Fruit fly (Drosophila melanogaster) whole organism, embryonic: Measurements from ENCODE around the gene CG5781.

Source experiments
- CG10462 ChIP-seq: fragments of 200-800 bp; sonication (Bioruptor generic); optimal IDR thresholded peaks from 2 replicates; lab custom pipeline; 2016; ENCODE audit warnings: missing biosample characterization, missing genetic modification characterization
- CG12155 ChIP-seq: fragments of 200-800 bp; sonication (Bioruptor generic); optimal IDR thresholded peaks from 3 replicates; lab custom pipeline; 2016; ENCODE audit warnings: missing biosample characterization, missing genetic modification characterization
- CG12236 ChIP-seq: fragments of 200-800 bp; sonication (Bioruptor generic); optimal IDR thresholded peaks from 2 replicates; lab custom pipeline; 2016; ENCODE audit warnings: missing biosample characterization, missing genetic modification characterization
- CG12769 ChIP-seq: fragments of 200-800 bp; sonication (Bioruptor generic); optimal IDR thresholded peaks from 2 replicates; lab custom pipeline; 2019; ENCODE audit warnings: missing biosample characterization, mild to moderate bottlenecking, missing genetic modification characterization, moderate library complexity
- CG13296 ChIP-seq: fragments of 200-800 bp; sonication (Bioruptor generic); optimal IDR thresholded peaks from 3 replicates; lab custom pipeline; 2018; ENCODE audit warnings: missing biosample characterization, mild to moderate bottlenecking, missing genetic modification characterization
- CG15479 ChIP-seq: fragments of 200-800 bp; sonication (Bioruptor generic); optimal IDR thresholded peaks from 3 replicates; lab custom pipeline; 2019; ENCODE audit warnings: missing biosample characterization, mild to moderate bottlenecking, missing genetic modification characterization, moderate library complexity
- CG16815 ChIP-seq: fragments of 200-800 bp; sonication (Bioruptor generic); optimal IDR thresholded peaks from 3 replicates; lab custom pipeline; 2017; ENCODE audit warnings: missing biosample characterization, mild to moderate bottlenecking, missing genetic modification characterization
- CG17328 ChIP-seq: fragments of 200-800 bp; sonication (Bioruptor generic); IDR thresholded peaks from 2 replicates; pipeline ENCODE4 v1.3.6; 2022; ENCODE audit warnings: missing biosample characterization, missing genetic modification characterization
- CG18262 ChIP-seq: fragments of 200-800 bp; optimal IDR thresholded peaks from 3 replicates; lab custom pipeline; 2019; ENCODE audit warnings: missing biosample characterization, mild to moderate bottlenecking, missing genetic modification characterization, moderate library complexity
- CG30403 ChIP-seq: fragments of 200-800 bp; sonication (Bioruptor generic); optimal IDR thresholded peaks from 3 replicates; lab custom pipeline; 2016; ENCODE audit warnings: missing biosample characterization, missing genetic modification characterization
- CG4707 ChIP-seq: fragments of 200-800 bp; sonication (Bioruptor generic); optimal IDR thresholded peaks from 2 replicates; lab custom pipeline; 2018; ENCODE audit warnings: missing biosample characterization, mild to moderate bottlenecking, missing genetic modification characterization, moderate library complexity
- CG5180 ChIP-seq: fragments of 200-800 bp; sonication (Bioruptor generic); optimal IDR thresholded peaks from 3 replicates; lab custom pipeline; 2017; ENCODE audit warnings: missing biosample characterization, missing genetic modification characterization, mild to moderate bottlenecking, moderate library complexity, missing genetic modification reagents
- CG7928 ChIP-seq: fragments of 200-800 bp; sonication (Bioruptor generic); optimal IDR thresholded peaks from 2 replicates; lab custom pipeline; 2017; ENCODE audit warnings: missing biosample characterization, mild to moderate bottlenecking, missing genetic modification characterization
- CG8478 ChIP-seq: fragments of >200 bp; optimal IDR thresholded peaks from 2 replicates; lab custom pipeline; 2018
- CG8765 ChIP-seq: fragments of 200-800 bp; sonication (Bioruptor generic); IDR thresholded peaks from 2 replicates; pipeline ENCODE4 v1.3.6; 2022; ENCODE audit warnings: missing biosample characterization, missing genetic modification characterization
- CG8924 ChIP-seq: fragments of 200-800 bp; optimal IDR thresholded peaks from 3 replicates; lab custom pipeline; 2019; ENCODE audit warnings: missing biosample characterization, mild to moderate bottlenecking, missing genetic modification characterization, moderate library complexity
- Chrac-16 ChIP-seq: fragments of 200-800 bp; sonication (Bioruptor generic); optimal IDR thresholded peaks from 3 replicates; lab custom pipeline; 2016; ENCODE audit warnings: missing biosample characterization, missing genetic modification characterization
- D ChIP-seq, 2 experiments: fragments of 200-800 bp in 1 of 2; fragments of >200 bp in 1 of 2; sonication (Bioruptor generic) in 1 of 2; optimal IDR thresholded peaks; 2 replicates in 1 of 2; 3 replicates in 1 of 2; lab custom pipeline; 2017; ENCODE audit warnings: mild to moderate bottlenecking in 1 of 2, missing biosample characterization in 1 of 2, missing genetic modification characterization in 1 of 2, missing genetic modification reagents in 1 of 2
- Dek ChIP-seq: fragments of 200-800 bp; sonication (Bioruptor generic); optimal IDR thresholded peaks from 3 replicates; lab custom pipeline; 2019; ENCODE audit warnings: missing biosample characterization, mild to moderate bottlenecking, missing genetic modification characterization, moderate library complexity
- Dp ChIP-seq: fragments of 200-800 bp; sonication (Bioruptor generic); optimal IDR thresholded peaks from 2 replicates; lab custom pipeline; 2018; ENCODE audit warnings: missing biosample characterization, mild to moderate bottlenecking, missing genetic modification characterization, moderate library complexity
- Hr78 ChIP-seq, 2 experiments: fragments of 200-800 bp in 1 of 2; fragments of >200 bp in 1 of 2; sonication (Bioruptor generic) in 1 of 2; optimal IDR thresholded peaks; 2 replicates each; lab custom pipeline; 2017 to 2019; ENCODE audit warnings: missing biosample characterization in 2 of 2, missing genetic modification characterization in 2 of 2, mild to moderate bottlenecking in 1 of 2, moderate library complexity in 1 of 2
- Hsf ChIP-seq: fragments of 200-800 bp; sonication (Bioruptor generic); optimal IDR thresholded peaks from 3 replicates; lab custom pipeline; 2016; ENCODE audit warnings: missing biosample characterization, missing genetic modification characterization
- Jarid2 ChIP-seq: fragments of 200-800 bp; sonication (Bioruptor generic); optimal IDR thresholded peaks from 3 replicates; lab custom pipeline; 2017; ENCODE audit warnings: mild to moderate bottlenecking, missing biosample characterization, missing genetic modification reagents, missing genetic modification characterization
- Nf-YA ChIP-seq: fragments of 200-800 bp; sonication (Bioruptor generic); IDR thresholded peaks from 2 replicates; pipeline ENCODE4 v1.3.6; 2022; ENCODE audit warnings: missing biosample characterization, missing genetic modification characterization
- Ptx1 ChIP-seq: fragments of 200-800 bp; sonication (Bioruptor generic); IDR thresholded peaks from 2 replicates; pipeline ENCODE4 v1.3.6; 2022; ENCODE audit warnings: missing biosample characterization, missing genetic modification characterization
- cwo ChIP-seq: fragments of 200-800 bp; sonication (Bioruptor generic); optimal IDR thresholded peaks from 3 replicates; lab custom pipeline; 2017; ENCODE audit warnings: missing biosample characterization, missing genetic modification characterization, mild to moderate bottlenecking, moderate library complexity, missing genetic modification reagents
- ems ChIP-seq: fragments of 200-800 bp; sonication (Bioruptor generic); optimal IDR thresholded peaks from 3 replicates; lab custom pipeline; 2016; ENCODE audit warnings: missing biosample characterization, missing genetic modification characterization
- eyg ChIP-seq: fragments of 200-800 bp; sonication (Bioruptor generic); optimal IDR thresholded peaks from 3 replicates; lab custom pipeline; 2016; ENCODE audit warnings: missing biosample characterization, missing genetic modification characterization
- grau ChIP-seq: fragments of 200-800 bp; optimal IDR thresholded peaks from 3 replicates; lab custom pipeline; 2019; ENCODE audit warnings: missing biosample characterization, mild to moderate bottlenecking, missing genetic modification characterization, moderate library complexity
- gsb-n ChIP-seq: fragments of 200-800 bp; sonication (Bioruptor generic); optimal IDR thresholded peaks from 3 replicates; lab custom pipeline; 2018; ENCODE audit warnings: missing biosample characterization, mild to moderate bottlenecking, missing genetic modification characterization
- klu ChIP-seq: fragments of 200-800 bp; sonication (Bioruptor generic); IDR thresholded peaks from 2 replicates; pipeline ENCODE4 v1.3.6; 2022; ENCODE audit warnings: missing biosample characterization, missing genetic modification characterization
- kni ChIP-seq: fragments of 200-800 bp; sonication (Bioruptor generic); optimal IDR thresholded peaks from 3 replicates; lab custom pipeline; 2017; ENCODE audit warnings: mild to moderate bottlenecking, missing biosample characterization, missing genetic modification reagents, missing genetic modification characterization
- nau ChIP-seq: fragments of 200-800 bp; sonication (Bioruptor generic); optimal IDR thresholded peaks from 3 replicates; lab custom pipeline; 2017; ENCODE audit warnings: missing biosample characterization, mild to moderate bottlenecking, missing genetic modification characterization, missing genetic modification reagents
- nerfin-1 ChIP-seq: fragments of 200-800 bp; sonication (Bioruptor generic); optimal IDR thresholded peaks from 3 replicates; lab custom pipeline; 2019; ENCODE audit warnings: missing biosample characterization, mild to moderate bottlenecking, missing genetic modification characterization, moderate library complexity
- p53 ChIP-seq: fragments of 200-800 bp; sonication (Bioruptor generic); optimal IDR thresholded peaks from 2 replicates; lab custom pipeline; 2016; ENCODE audit warnings: missing biosample characterization, missing genetic modification characterization
- pb ChIP-seq: fragments of 200-800 bp; sonication (Bioruptor generic); optimal IDR thresholded peaks from 3 replicates; lab custom pipeline; 2016; ENCODE audit warnings: missing biosample characterization, missing genetic modification characterization
- pros ChIP-seq: fragments of 200-800 bp; sonication (Bioruptor generic); optimal IDR thresholded peaks from 3 replicates; lab custom pipeline; 2019; ENCODE audit warnings: missing biosample characterization, mild to moderate bottlenecking, missing genetic modification characterization, moderate library complexity
- row ChIP-seq: fragments of 200-800 bp; sonication (Bioruptor generic); IDR thresholded peaks from 3 replicates; pipeline ENCODE4 v1.3.6; 2022; ENCODE audit warnings: missing biosample characterization, missing genetic modification characterization
- sens ChIP-seq: fragments of 200-800 bp; sonication (Bioruptor generic); peaks from one replicate; lab custom pipeline; 2016; ENCODE audit warnings: missing biosample characterization, missing genetic modification characterization
- shn ChIP-seq: fragments of 200-800 bp; sonication (Bioruptor generic); optimal IDR thresholded peaks from 3 replicates; lab custom pipeline; 2016; ENCODE audit warnings: missing biosample characterization, missing genetic modification characterization
- sim ChIP-seq: fragments of 200-800 bp; sonication (Bioruptor generic); IDR thresholded peaks from 2 replicates; pipeline ENCODE4 v1.3.6; 2022; ENCODE audit warnings: missing biosample characterization, missing genetic modification characterization
- sna ChIP-seq: fragments of 200-800 bp; sonication (Bioruptor generic); IDR thresholded peaks from 2 replicates; pipeline ENCODE4 v1.3.6; 2022; ENCODE audit warnings: missing biosample characterization, missing genetic modification characterization; ENCODE audit not compliant: partially characterized antibody
- sqz ChIP-seq: fragments of 200-800 bp; sonication (Bioruptor generic); optimal IDR thresholded peaks from 3 replicates; lab custom pipeline; 2018; ENCODE audit warnings: missing biosample characterization, mild to moderate bottlenecking, missing genetic modification characterization
- tna ChIP-seq: fragments of 200-800 bp; sonication (Bioruptor generic); IDR thresholded peaks from 2 replicates; pipeline ENCODE4 v1.3.6; 2022; ENCODE audit warnings: missing biosample characterization, missing genetic modification characterization; ENCODE audit not compliant: partially characterized antibody
- trem ChIP-seq: fragments of 200-800 bp; optimal IDR thresholded peaks from 3 replicates; lab custom pipeline; 2019; ENCODE audit warnings: missing biosample characterization, mild to moderate bottlenecking, missing genetic modification characterization, moderate library complexity
- twi ChIP-seq: fragments of 200-800 bp; optimal IDR thresholded peaks from 2 replicates; lab custom pipeline; 2019; ENCODE audit warnings: missing biosample characterization, mild to moderate bottlenecking, missing genetic modification characterization, moderate library complexity
- vvl ChIP-seq: fragments of 200-800 bp; sonication (Bioruptor generic); IDR thresholded peaks from 2 replicates; pipeline ENCODE4 v1.3.6; 2022; ENCODE audit warnings: missing biosample characterization, missing genetic modification characterization
- yki ChIP-seq: fragments of >200 bp; optimal IDR thresholded peaks from 3 replicates; lab custom pipeline; 2018
- zen ChIP-seq: fragments of 200-800 bp; sonication (Bioruptor generic); optimal IDR thresholded peaks from 3 replicates; lab custom pipeline; 2018; ENCODE audit warnings: missing biosample characterization, mild to moderate bottlenecking, missing genetic modification characterization, moderate library complexity

Gene CG5781

dm6 chr2L:12681603-12682368 is 15.3 kb downstream of the CG5781 start (continued):
- TF ChIP-seq Hr78 (GFP tag; optimal IDR thresholded peaks at IDR 0.05; lab: Kevin White, UChicago) = no peak
- peak; percentile 1 for TF ChIP-seq CG8924 (tag; lab: Kevin White, UChicago)
- TF ChIP-seq CG12155 = no peak
- no peak for TF ChIP-seq D (optimal IDR thresholded peaks at IDR 0.05; lab: Kevin White, UChicago)
- TF ChIP-seq D (GFP tag; optimal IDR thresholded peaks at IDR 0.05; lab: Kevin White, UChicago) = peak; percentile 29
- no peak for TF ChIP-seq Jarid2 (GFP tag; lab: Kevin White, UChicago)
- peak; percentile 45 for TF ChIP-seq kni
- no peak for TF ChIP-seq p53 (GFP tag; lab: Kevin White, UChicago)
- TF ChIP-seq trem (tag; lab: Kevin White, UChicago) = no peak
- peak; percentile 77 for TF ChIP-seq pros
- peak; percentile 9 for TF ChIP-seq CG18262
- TF ChIP-seq ems = no peak
- TF ChIP-seq sqz (GFP tag; lab: Kevin White, UChicago) = peak; percentile 92
- TF ChIP-seq Dek = no peak
- TF ChIP-seq cwo = no peak
- TF ChIP-seq CG12236 (GFP tag; lab: Kevin White, UChicago) = no peak
- TF ChIP-seq vvl (GFP tag; lab: Robert Waterston, UW) = peak; percentile 77
- TF ChIP-seq Chrac-16 (GFP tag; lab: Kevin White, UChicago) = no peak
- peak; percentile 90 for TF ChIP-seq gsb-n (tag; lab: Kevin White, UChicago)
- no peak for TF ChIP-seq tna
- peak; percentile 85 for TF ChIP-seq sens (GFP tag; lab: Kevin White, UChicago)
- TF ChIP-seq klu (GFP tag; lab: Robert Waterston, UW) = no peak
- TF ChIP-seq shn (GFP tag; lab: Kevin White, UChicago) = no peak
- no peak for TF ChIP-seq nau

DNA sequence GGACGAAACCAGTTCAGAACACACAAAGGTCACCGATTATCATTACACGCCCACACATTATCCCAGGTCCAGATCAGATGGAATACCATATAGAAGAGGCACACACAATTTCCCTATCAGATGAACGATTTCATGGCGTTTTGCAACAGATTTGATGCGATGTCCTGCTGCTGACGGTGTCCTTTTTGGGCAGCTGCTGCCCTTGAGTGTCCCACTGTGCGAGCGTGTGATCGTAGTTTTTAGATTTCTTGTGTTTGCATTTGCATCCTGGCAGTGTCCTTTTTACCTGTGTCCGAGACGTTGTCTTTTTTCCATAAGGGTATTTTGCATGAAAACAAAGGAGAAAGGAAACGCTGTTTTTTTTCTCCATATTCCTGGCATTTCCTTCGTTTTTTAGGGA is 17.8 kb downstream of the CG5781 start:
- no peak for TF ChIP-seq grau (tag; lab: Kevin White, UChicago)
- peak; percentile 21 for TF ChIP-seq CG4707 (GFP tag; lab: Kevin White, UChicago)
- TF ChIP-seq CG7928 (GFP tag; lab: Kevin White, UChicago) = no peak
- TF ChIP-seq CG17328 (GFP tag; lab: Robert Waterston, UW) = no peak
- no peak for TF ChIP-seq CG30403 (GFP tag; lab: Kevin White, UChicago)
- peak; percentile 59 for TF ChIP-seq CG15479
- peak; percentile 67 for TF ChIP-seq zen (tag; lab: Kevin White, UChicago)
- no peak for TF ChIP-seq sim (GFP tag; lab: Robert Waterston, UW)
- peak; percentile 57 for TF ChIP-seq twi (tag; lab: Kevin White, UChicago)

dm6 chr2L:12678286-12678685 is 18.8 kb downstream of the CG5781 start:
- no peak for TF ChIP-seq row
- no peak for TF ChIP-seq sna (GFP tag; lab: Robert Waterston, UW)
- peak; percentile 44 for TF ChIP-seq nerfin-1 (tag; lab: Kevin White, UChicago)
- TF ChIP-seq yki (lab: Kevin White, UChicago) = peak; percentile 71
- no peak for TF ChIP-seq CG5180
- no peak for TF ChIP-seq Hsf (GFP tag; lab: Kevin White, UChicago)
- peak; percentile 32; the same call in 1 of the 2 replicates for TF ChIP-seq Nf-YA (GFP tag; lab: Robert Waterston, UW)
- no peak for TF ChIP-seq Dp (GFP tag; lab: Kevin White, UChicago)
- TF ChIP-seq pb = no peak
- TF ChIP-seq CG12769 (tag; lab: Kevin White, UChicago) = no peak
- no peak for TF ChIP-seq CG13296
- TF ChIP-seq eyg = no peak
- no peak for TF ChIP-seq CG10462 (GFP tag; lab: Kevin White, UChicago)
- peak; percentile 84 for TF ChIP-seq CG8478 (lab: Kevin White, UChicago)
- TF ChIP-seq CG16815 = no peak
- no peak for TF ChIP-seq CG8765 (GFP tag; lab: Robert Waterston, UW)
- TF ChIP-seq Ptx1 (GFP tag; lab: Robert Waterston, UW) = no peak
- TF ChIP-seq gsb-n (tag; lab: Kevin White, UChicago) = peak; percentile 37
